Fruit fly (Drosophila melanogaster): Measurements from ENCODE around the gene BBS5.

The BBS5 gene

dm6 chr3R:4835315-4835714, 19.2 kb downstream of the BBS5 start:
- TF ChIP-seq disco-r (GFP tag; optimal IDR thresholded peaks at IDR 0.05) (no peak), dpn (GFP tag; optimal IDR thresholded peaks at IDR 0.05) (no peak), CG12219 (GFP tag; optimal IDR thresholded peaks at IDR 0.05) (no peak), esg (GFP tag; conservative IDR thresholded peaks at IDR 0.05) (no peak), CG1603 (tag; optimal IDR thresholded peaks at IDR 0.05) (no peak), Dp (GFP tag; optimal IDR thresholded peaks at IDR 0.05) (no peak), CG12071 (GFP tag; optimal IDR thresholded peaks at IDR 0.05) (no peak), dmrt11E (tag; optimal IDR thresholded peaks at IDR 0.05) (no peak), CG1832 (GFP tag; optimal IDR thresholded peaks at IDR 0.05) (peak; percentile 98), CG1233 (GFP tag; optimal IDR thresholded peaks at IDR 0.05) (no peak), Atf6 (GFP tag; IDR thresholded peaks at IDR 0.05) (no peak), Gsc (GFP tag; IDR thresholded peaks at IDR 0.05) (no peak), vnd (GFP tag; IDR thresholded peaks at IDR 0.05; ENCODE audit: partially characterized antibody) (no peak), MTF-1 (GFP tag; optimal IDR thresholded peaks at IDR 0.05; ENCODE audit: borderline replicate concordance) (no peak), CG6272 (GFP tag; IDR thresholded peaks at IDR 0.05) (no peak), Oli (tag; optimal IDR thresholded peaks at IDR 0.05) (no peak), Gug (GFP tag; IDR thresholded peaks at IDR 0.05) (no peak), Chrac-16 (GFP tag; optimal IDR thresholded peaks at IDR 0.05) (no peak), CG4730 (GFP tag; IDR thresholded peaks at IDR 0.05) (no peak), CG1792 (GFP tag; optimal IDR thresholded peaks at IDR 0.05) (no peak), btn (GFP tag; optimal IDR thresholded peaks at IDR 0.05) (no peak), Pdp1 (GFP tag; optimal IDR thresholded peaks at IDR 0.05) (no peak), mirr (GFP tag; optimal IDR thresholded peaks at IDR 0.05) (no peak), CG17802 (tag; optimal IDR thresholded peaks at IDR 0.05) (no peak), Taf1 (GFP tag; IDR thresholded peaks at IDR 0.05) (no peak), CG6175 (GFP tag; IDR thresholded peaks at IDR 0.05) (no peak), CG7372 (GFP tag; IDR thresholded peaks at IDR 0.05) (no peak), sisA (GFP tag; IDR thresholded peaks at IDR 0.05) (no peak), CG2129 (GFP tag; IDR thresholded peaks at IDR 0.05; ENCODE audit: partially characterized antibody) (no peak), CG31441 (GFP tag; IDR thresholded peaks at IDR 0.05) (no peak), Neu2 (GFP tag; optimal IDR thresholded peaks at IDR 0.05; ENCODE audit: borderline replicate concordance) (no peak), NK7.1 (GFP tag; optimal IDR thresholded peaks at IDR 0.05) (no peak), BtbVII (GFP tag; optimal IDR thresholded peaks at IDR 0.05) (no peak), dysf (GFP tag; IDR thresholded peaks at IDR 0.05) (no peak), da (GFP tag; optimal IDR thresholded peaks at IDR 0.05) (no peak), CG11247 (GFP tag; IDR thresholded peaks at IDR 0.05) (no peak), CG11093 (GFP tag; IDR thresholded peaks at IDR 0.05) (no peak), Blimp-1 (GFP tag; optimal IDR thresholded peaks at IDR 0.05) (no peak), Ada2b (GFP tag; IDR thresholded peaks at IDR 0.05) (no peak), Hmx (GFP tag; optimal IDR thresholded peaks at IDR 0.05) (no peak), kay (GFP tag; optimal IDR thresholded peaks at IDR 0.05) (no peak), hth (optimal IDR thresholded peaks at IDR 0.05) (no peak), CG8281 (tag; optimal IDR thresholded peaks at IDR 0.05) (no peak), jigr1 (GFP tag; IDR thresholded peaks at IDR 0.05) (no peak), CG18262 (tag; optimal IDR thresholded peaks at IDR 0.05) (no peak), CG17186 (GFP tag; optimal IDR thresholded peaks at IDR 0.05) (no peak), CG4282 (GFP tag; optimal IDR thresholded peaks at IDR 0.05) (no peak), MBD-R2 (GFP tag; IDR thresholded peaks at IDR 0.05) (no peak), klu (GFP tag; IDR thresholded peaks at IDR 0.05) (no peak), lov (optimal IDR thresholded peaks at IDR 0.05) (no peak), lov (GFP tag; IDR thresholded peaks at IDR 0.05) (peak; percentile 21; the same call in 1 of the 3 replicates), Lhr (GFP tag; optimal IDR thresholded peaks at IDR 0.05) (no peak), CG34376 (GFP tag; optimal IDR thresholded peaks at IDR 0.05) (no peak)
